Worm (Caenorhabditis elegans) whole organism, young adult: ENCODE results near the gene epg-5.

ENCODE experiments used
- C17E4.6 ChIP-seq: fragments of 200-800 bp; sonication (Bioruptor generic); IDR thresholded peaks from 2 replicates; pipeline ENCODE4 v1.3.6; 2022; ENCODE audit warnings: missing genetic modification reagents, missing genetic modification characterization, missing compliant biosample characterization
- F23B12.7 ChIP-seq: sonication (generic microtip); optimal IDR thresholded peaks from 2 replicates; lab custom pipeline; 2017; ENCODE audit warnings: missing genetic modification characterization, mild to moderate bottlenecking, missing compliant biosample characterization, antibody characterized with exemption, moderate library complexity; ENCODE audit not compliant: insufficient read depth
- F49E8.2 ChIP-seq: sonication (generic microtip); optimal IDR thresholded peaks from 3 replicates; lab custom pipeline; 2017; ENCODE audit warnings: missing genetic modification characterization, mild to moderate bottlenecking, missing compliant biosample characterization, antibody characterized with exemption, moderate library complexity; ENCODE audit not compliant: insufficient read depth
- F55B11.4 ChIP-seq: sonication (generic microtip); optimal IDR thresholded peaks from 2 replicates; lab custom pipeline; 2016; ENCODE audit warnings: missing compliant biosample characterization, missing genetic modification characterization, borderline replicate concordance; ENCODE audit not compliant: insufficient read depth
- F57A8.1 ChIP-seq: fragments of 200-800 bp; sonication (Bioruptor generic); optimal IDR thresholded peaks from 2 replicates; lab custom pipeline; 2018; ENCODE audit warnings: mild to moderate bottlenecking, missing genetic modification characterization, moderate library complexity, missing compliant biosample characterization
- T07F8.4 ChIP-seq: sonication (generic microtip); optimal IDR thresholded peaks from 2 replicates; lab custom pipeline; 2016; ENCODE audit warnings: mild to moderate bottlenecking, missing genetic modification characterization, moderate library complexity, missing compliant biosample characterization
- Y53F4B.3 ChIP-seq: fragments of 200-800 bp; sonication (Bioruptor generic); IDR thresholded peaks from 2 replicates; pipeline ENCODE4 v1.3.6; 2022; ENCODE audit warnings: missing genetic modification reagents, missing genetic modification characterization, missing compliant biosample characterization
- Y56A3A.18 ChIP-seq: fragments of 200-800 bp; sonication (Bioruptor generic); IDR thresholded peaks from 2 replicates; pipeline ENCODE4 v1.3.6; 2022; ENCODE audit warnings: missing genetic modification reagents, missing genetic modification characterization, missing compliant biosample characterization
- Y79H2A.3 ChIP-seq: fragments of 200-800 bp; sonication (Bioruptor generic); conservative IDR thresholded peaks from 2 replicates; pipeline ENCODE4 v1.3.6; 2022; ENCODE audit warnings: missing genetic modification reagents, missing genetic modification characterization, missing compliant biosample characterization
- athp-1 ChIP-seq: sonication (generic microtip); optimal IDR thresholded peaks from 2 replicates; lab custom pipeline; 2017; ENCODE audit warnings: mild to moderate bottlenecking, missing genetic modification characterization, missing compliant biosample characterization
- attf-5 ChIP-seq: fragments of 200-800 bp; sonication (Bioruptor generic); optimal IDR thresholded peaks from 2 replicates; lab custom pipeline; 2018; ENCODE audit warnings: mild to moderate bottlenecking, missing genetic modification characterization, missing compliant biosample characterization
- attf-6 ChIP-seq: fragments of 200-800 bp; sonication (Bioruptor generic); IDR thresholded peaks from 2 replicates; pipeline ENCODE4 v1.3.6; 2022; ENCODE audit warnings: missing genetic modification reagents, missing genetic modification characterization, missing compliant biosample characterization
- ceh-100 ChIP-seq: fragments of 200-800 bp; sonication (Bioruptor generic); IDR thresholded peaks from 2 replicates; pipeline ENCODE4 v1.3.6; 2022; ENCODE audit warnings: missing genetic modification reagents, missing genetic modification characterization, missing compliant biosample characterization
- ceh-79 ChIP-seq: sonication (generic microtip); optimal IDR thresholded peaks from 2 replicates; lab custom pipeline; 2017; ENCODE audit warnings: mild to moderate bottlenecking, missing genetic modification characterization, missing compliant biosample characterization
- die-1 ChIP-seq: sonication (generic microtip); optimal IDR thresholded peaks from 2 replicates; lab custom pipeline; 2016; ENCODE audit warnings: missing genotype, mild to moderate bottlenecking, missing genetic modification characterization, missing compliant biosample characterization
- dox-1 ChIP-seq: fragments of 200-800 bp; sonication (Bioruptor generic); IDR thresholded peaks from 2 replicates; pipeline ENCODE4 v1.3.6; 2022; ENCODE audit warnings: missing genetic modification reagents, missing genetic modification characterization, missing compliant biosample characterization
- efl-1 ChIP-seq: fragments of 150-350 bp; optimal IDR thresholded peaks from 2 replicates; lab custom pipeline; 2014; ENCODE audit warnings: missing biosample characterization, missing genetic modification reagents, missing genetic modification characterization
- egl-18 ChIP-seq: fragments of 200-800 bp; sonication (Bioruptor generic); IDR thresholded peaks from 2 replicates; pipeline ENCODE4 v1.3.6; 2022; ENCODE audit warnings: missing genetic modification reagents, missing genetic modification characterization, missing compliant biosample characterization
- egl-44 ChIP-seq: fragments of 200-800 bp; sonication (Bioruptor generic); IDR thresholded peaks from 2 replicates; pipeline ENCODE4 v1.3.6; 2022; ENCODE audit warnings: missing genetic modification reagents, missing genetic modification characterization, missing compliant biosample characterization
- ets-4 ChIP-seq: fragments of 200-800 bp; sonication (Bioruptor generic); optimal IDR thresholded peaks from 2 replicates; lab custom pipeline; 2018; ENCODE audit warnings: mild to moderate bottlenecking, missing genetic modification characterization, missing compliant biosample characterization
- fkh-3 ChIP-seq: sonication (generic microtip); optimal IDR thresholded peaks from 2 replicates; lab custom pipeline; 2016; ENCODE audit warnings: mild to moderate bottlenecking, missing genetic modification characterization, missing compliant biosample characterization
- him-1 ChIP-seq: sonication (generic microtip); optimal IDR thresholded peaks from 2 replicates; lab custom pipeline; 2016; ENCODE audit warnings: missing genotype, missing genetic modification reagents, missing genetic modification characterization, missing compliant biosample characterization
- hlh-12 ChIP-seq: sonication (generic microtip); optimal IDR thresholded peaks from 2 replicates; lab custom pipeline; 2016; ENCODE audit warnings: missing genetic modification characterization, missing compliant biosample characterization
- hmg-1.2 ChIP-seq: fragments of 200-800 bp; sonication (Bioruptor generic); IDR thresholded peaks from 2 replicates; pipeline ENCODE4 v1.3.6; 2022; ENCODE audit warnings: missing genetic modification reagents, missing genetic modification characterization, missing compliant biosample characterization
- hrde-1 ChIP-seq: sonication (generic microtip); optimal IDR thresholded peaks from 2 replicates; lab custom pipeline; 2016; ENCODE audit warnings: missing genetic modification characterization, mild to moderate bottlenecking, missing compliant biosample characterization, moderate library complexity, missing genotype, missing genetic modification reagents, borderline replicate concordance
- hsf-1 ChIP-seq: fragments of 200-800 bp; sonication (Bioruptor generic); IDR thresholded peaks from 2 replicates; pipeline ENCODE4 v1.3.6; 2022; ENCODE audit warnings: missing genetic modification reagents, missing genetic modification characterization, missing compliant biosample characterization
- let-607 ChIP-seq, 2 experiments: fragments of 200-800 bp in 1 of 2; sonication (Bioruptor generic) in 1 of 2; sonication (generic microtip) in 1 of 2; optimal IDR thresholded peaks; 2 replicates each; lab custom pipeline; 2016 to 2018; ENCODE audit warnings: mild to moderate bottlenecking in 2 of 2, missing compliant biosample characterization in 2 of 2, missing genetic modification characterization in 2 of 2, moderate library complexity in 2 of 2, missing genotype in 1 of 2
- lin-26 ChIP-seq: fragments of 200-800 bp; sonication (Bioruptor generic); IDR thresholded peaks from 2 replicates; pipeline ENCODE4 v1.3.6; 2022; ENCODE audit warnings: missing genetic modification reagents, missing genetic modification characterization, missing compliant biosample characterization
- lir-1 ChIP-seq: fragments of 200-800 bp; sonication (Bioruptor generic); conservative IDR thresholded peaks from 2 replicates; pipeline ENCODE4 v1.3.6; 2022; ENCODE audit warnings: missing genetic modification reagents, missing genetic modification characterization, missing compliant biosample characterization
- madf-10 ChIP-seq: sonication (generic microtip); optimal IDR thresholded peaks from 2 replicates; lab custom pipeline; 2016; ENCODE audit warnings: mild to moderate bottlenecking, missing genetic modification characterization, missing compliant biosample characterization
- madf-3 ChIP-seq: fragments of 200-800 bp; sonication (Bioruptor generic); IDR thresholded peaks from 2 replicates; pipeline ENCODE4 v1.3.6; 2022; ENCODE audit warnings: missing genetic modification reagents, missing genetic modification characterization, missing compliant biosample characterization
- madf-8 ChIP-seq: fragments of 200-800 bp; sonication (Bioruptor generic); conservative IDR thresholded peaks from 2 replicates; pipeline ENCODE4 v1.3.6; 2022; ENCODE audit warnings: missing genetic modification reagents, missing genetic modification characterization, missing compliant biosample characterization
- mes-4 ChIP-seq: sonication (generic microtip); optimal IDR thresholded peaks from 2 replicates; lab custom pipeline; 2016; ENCODE audit warnings: missing genotype, missing genetic modification characterization, missing compliant biosample characterization
- nhr-179 ChIP-seq: sonication (generic microtip); optimal IDR thresholded peaks from 2 replicates; lab custom pipeline; 2016; ENCODE audit warnings: mild to moderate bottlenecking, missing genetic modification characterization, missing compliant biosample characterization
- nhr-80 ChIP-seq: sonication (generic microtip); optimal IDR thresholded peaks from 2 replicates; lab custom pipeline; 2016; ENCODE audit warnings: missing genetic modification characterization, missing compliant biosample characterization
- nhr-90 ChIP-seq: sonication (generic microtip); optimal IDR thresholded peaks from 2 replicates; lab custom pipeline; 2016; ENCODE audit warnings: missing genotype, mild to moderate bottlenecking, missing genetic modification characterization, missing compliant biosample characterization
- pbrm-1 ChIP-seq: fragments of 200-800 bp; sonication (Bioruptor generic); IDR thresholded peaks from 2 replicates; pipeline ENCODE4 v1.3.6; 2022; ENCODE audit warnings: missing genetic modification reagents, missing genetic modification characterization, missing compliant biosample characterization
- rec-8 ChIP-seq, 2 experiments: sonication (generic microtip); optimal IDR thresholded peaks; 2 replicates each; lab custom pipeline; 2016; ENCODE audit warnings: mild to moderate bottlenecking in 2 of 2, missing genetic modification characterization in 2 of 2, missing genetic modification reagents in 2 of 2, missing genotype in 2 of 2, missing biosample characterization in 1 of 2, missing compliant biosample characterization in 1 of 2, moderate library complexity in 1 of 2
- snpc-1.1 ChIP-seq: sonication (generic microtip); optimal IDR thresholded peaks from 2 replicates; lab custom pipeline; 2017; ENCODE audit warnings: missing genetic modification characterization, mild to moderate bottlenecking, missing compliant biosample characterization, antibody characterized with exemption, moderate library complexity, missing genotype, missing genetic modification reagents; ENCODE audit not compliant: insufficient read depth
- snpc-1.3 ChIP-seq: sonication (generic microtip); optimal IDR thresholded peaks from 2 replicates; lab custom pipeline; 2017; ENCODE audit warnings: missing genetic modification characterization, mild to moderate bottlenecking, missing compliant biosample characterization, antibody characterized with exemption, moderate library complexity, missing genotype, missing genetic modification reagents; ENCODE audit not compliant: insufficient read depth
- snpc-3.4 ChIP-seq: sonication (generic microtip); optimal IDR thresholded peaks from 2 replicates; lab custom pipeline; 2017; ENCODE audit warnings: missing genetic modification characterization, mild to moderate bottlenecking, missing compliant biosample characterization, antibody characterized with exemption, moderate library complexity, missing genotype, missing genetic modification reagents
- snpc-4 ChIP-seq, 5 experiments: fragments of 150-350 bp in 1 of 5; sonication (generic microtip) in 4 of 5; optimal IDR thresholded peaks; 2 replicates each; lab custom pipeline; 2014 to 2018; ENCODE audit warnings: missing genetic modification characterization in 5 of 5, missing biosample characterization in 3 of 5, antibody characterized with exemption in 2 of 5, mild to moderate bottlenecking in 2 of 5, missing compliant biosample characterization in 2 of 5, missing genotype in 2 of 5, moderate library complexity in 2 of 5, missing genetic modification reagents in 1 of 5
- tlf-1 ChIP-seq: fragments of 200-800 bp; sonication (Bioruptor generic); optimal IDR thresholded peaks from 2 replicates; lab custom pipeline; 2018; ENCODE audit warnings: mild to moderate bottlenecking, missing genetic modification characterization, missing compliant biosample characterization
- ztf-18 ChIP-seq: sonication (generic microtip); optimal IDR thresholded peaks from 2 replicates; lab custom pipeline; 2016; ENCODE audit warnings: missing genotype, mild to moderate bottlenecking, missing genetic modification characterization, missing compliant biosample characterization
- ztf-22 ChIP-seq: fragments of 200-800 bp; sonication (Bioruptor generic); optimal IDR thresholded peaks from 2 replicates; lab custom pipeline; 2018; ENCODE audit warnings: mild to moderate bottlenecking, missing genetic modification characterization, moderate library complexity, missing compliant biosample characterization
- ztf-26 ChIP-seq: sonication (generic microtip); optimal IDR thresholded peaks from 2 replicates; lab custom pipeline; 2017; ENCODE audit warnings: missing genetic modification characterization, missing compliant biosample characterization

The epg-5 gene

ce11 chrII:6565077-6565476 lies 44.1 kb downstream of the epg-5 start, which contains the start of gene mpz-3 (continued):
- TF ChIP-seq egl-44 (GFP tag; lab: Robert Waterston, UW) (0 out of 2 replicates have a peak, but pooled peaks have one; percentile 48), F57A8.1 (no peak), F49E8.2 (peak; percentile 66), nhr-179 (tag; lab: Kevin White, UChicago) (no peak), F23B12.7 (peak; percentile 69), tlf-1 (GFP tag; lab: Kevin White, UChicago) (no peak), attf-6 (no peak), hlh-12 (tag; lab: Kevin White, UChicago) (no peak), snpc-3.4 (tag; lab: Kevin White, UChicago) (peak; percentile 56), him-1 (tag; lab: Kevin White, UChicago) (peak; percentile 96), lin-26 (GFP tag; lab: Robert Waterston, UW) (peak; percentile 85), mes-4 (tag; lab: Kevin White, UChicago) (no peak), madf-10 (tag; lab: Kevin White, UChicago) (peak; percentile 35), Y79H2A.3 (GFP tag; lab: Robert Waterston, UW) (peak; percentile 41; the same call in 1 of the 2 replicates), efl-1 (GFP tag; lab: Kevin White, UChicago) (peak; percentile 1), attf-5 (GFP tag; lab: Kevin White, UChicago) (peak; percentile 30), ceh-100 (GFP tag; lab: Robert Waterston, UW) (peak; percentile 47; the same call in 1 of the 2 replicates), hmg-1.2 (GFP tag; lab: Robert Waterston, UW) (peak; percentile 70), F55B11.4 (no peak), hsf-1 (GFP tag; lab: Robert Waterston, UW) (no peak), fkh-3 (no peak), ceh-79 (tag; lab: Kevin White, UChicago) (no peak), Y53F4B.3 (GFP tag; lab: Robert Waterston, UW) (no peak), snpc-1.1 (tag; lab: Kevin White, UChicago) (no peak), nhr-90 (tag; lab: Kevin White, UChicago) (peak; percentile 31), madf-8 (GFP tag; lab: Robert Waterston, UW) (peak; percentile 20; the same call in 1 of the 2 replicates), ets-4 (GFP tag; lab: Kevin White, UChicago) (no peak), rec-8 (tag; optimal IDR thresholded peaks at IDR 0.05; lab: Kevin White, UChicago) (peak in 1 of 2 experiments; percentile 63), snpc-1.3 (tag; lab: Kevin White, UChicago) (peak; percentile 33), hrde-1 (no peak), die-1 (peak; percentile 64), egl-18 (GFP tag; lab: Robert Waterston, UW) (no peak), snpc-4 (GFP tag; optimal IDR thresholded peaks at IDR 0.05; lab: Kevin White, UChicago) (peak; percentile 27), snpc-4 (tag; optimal IDR thresholded peaks at IDR 0.05; lab: Kevin White, UChicago) (no peak), madf-3 (GFP tag; lab: Robert Waterston, UW) (no peak), ztf-26 (tag; lab: Kevin White, UChicago) (peak; percentile 9), ztf-18 (tag; lab: Kevin White, UChicago) (peak; percentile 58), Y56A3A.18 (no peak), athp-1 (tag; lab: Kevin White, UChicago) (no peak), lir-1 (GFP tag; lab: Robert Waterston, UW) (0 out of 2 replicates have a peak, but pooled peaks have one; percentile 14), T07F8.4 (tag; lab: Kevin White, UChicago) (peak; percentile 10), dox-1 (no peak), pbrm-1 (GFP tag; lab: Robert Waterston, UW) (peak; percentile 44; the same call in 1 of the 2 replicates), C17E4.6 (GFP tag; lab: Robert Waterston, UW) (0 out of 2 replicates have a peak, but pooled peaks have one; percentile 19), ztf-22 (GFP tag; lab: Kevin White, UChicago) (no peak), let-607 (tag; optimal IDR thresholded peaks at IDR 0.05; lab: Kevin White, UChicago) (no peak), nhr-80 (tag; lab: Kevin White, UChicago) (peak; percentile 15)
